Worm (Caenorhabditis elegans) whole organism, L1 larva: ENCODE data around the gene slc-25A32.
A peak's percentile ranks its signal among the peaks of the same experiment; 100 is the strongest.

Source experiments
- C04F5.9 ChIP-seq: sonication (generic microtip); optimal IDR thresholded peaks from 2 replicates; lab custom pipeline; 2016; ENCODE audit warnings: missing genetic modification characterization, missing compliant biosample characterization
- C16A3.4 ChIP-seq: fragments of 150-350 bp; optimal IDR thresholded peaks from 2 replicates; lab custom pipeline; 2014; ENCODE audit warnings: missing biosample characterization, missing genetic modification characterization
- aha-1 ChIP-seq: fragments of 150-350 bp; optimal IDR thresholded peaks from 2 replicates; lab custom pipeline; 2014; ENCODE audit warnings: missing biosample characterization, missing genetic modification characterization
- blmp-1 ChIP-seq: fragments of 150-350 bp; optimal IDR thresholded peaks from 2 replicates; lab custom pipeline; 2014; ENCODE audit warnings: missing biosample characterization, missing genetic modification characterization
- ceh-63 ChIP-seq: fragments of 200-800 bp; sonication (Bioruptor generic); optimal IDR thresholded peaks from 2 replicates; lab custom pipeline; 2018; ENCODE audit warnings: mild to moderate bottlenecking, missing genetic modification characterization, missing compliant biosample characterization
- ceh-8 ChIP-seq: fragments of 200-800 bp; sonication (Bioruptor generic); optimal IDR thresholded peaks from 2 replicates; lab custom pipeline; 2018; ENCODE audit warnings: mild to moderate bottlenecking, missing genetic modification characterization, moderate library complexity, missing compliant biosample characterization
- ceh-82 ChIP-seq, 3 experiments: fragments of 150-350 bp in 1 of 3; sonication (generic microtip) in 2 of 3; optimal IDR thresholded peaks; 2 replicates each; lab custom pipeline; 2014 to 2017; ENCODE audit warnings: missing biosample characterization in 3 of 3, missing genetic modification characterization in 3 of 3
- dpl-1 ChIP-seq, 3 experiments: fragments of 150-350 bp in 2 of 3; sonication (generic microtip) in 1 of 3; optimal IDR thresholded peaks; 2 replicates each; lab custom pipeline; 2014 to 2017; ENCODE audit warnings: missing biosample characterization in 3 of 3, missing genetic modification characterization in 3 of 3, missing genetic modification reagents in 3 of 3
- efl-1 ChIP-seq, 4 experiments: fragments of 150-350 bp; optimal IDR thresholded peaks in 3 of 4; peaks in 1 of 4; 1 replicate in 1 of 4; 2 replicates in 3 of 4; lab custom pipeline; 2014; ENCODE audit warnings: missing biosample characterization in 2 of 4, missing genetic modification characterization in 2 of 4, missing genetic modification reagents in 2 of 4
- elt-3 ChIP-seq, 6 experiments: fragments of 150-350 bp in 1 of 6; sonication (generic microtip); optimal IDR thresholded peaks; 2 replicates each; lab custom pipeline; 2017 to 2018; ENCODE audit warnings: missing biosample characterization in 6 of 6, missing genetic modification characterization in 6 of 6, inconsistent platforms in 1 of 6
- ets-5 ChIP-seq: fragments of 200-800 bp; sonication (Bioruptor generic); IDR thresholded peaks from 2 replicates; pipeline ENCODE4 v1.3.6; 2022; ENCODE audit warnings: missing genetic modification characterization, missing compliant biosample characterization
- lin-13 ChIP-seq: fragments of 150-350 bp; optimal IDR thresholded peaks from 2 replicates; lab custom pipeline; 2014; ENCODE audit warnings: missing biosample characterization, missing genetic modification reagents, missing genetic modification characterization
- lin-14 ChIP-seq: fragments of 200-800 bp; sonication (Bioruptor generic); optimal IDR thresholded peaks from 2 replicates; lab custom pipeline; 2018; ENCODE audit warnings: mild to moderate bottlenecking, missing genetic modification characterization, moderate library complexity, missing compliant biosample characterization
- lin-35 ChIP-seq, 2 experiments: fragments of 150-350 bp; optimal IDR thresholded peaks; 2 replicates each; lab custom pipeline; 2014; ENCODE audit warnings: missing biosample characterization in 2 of 2, missing genetic modification characterization in 2 of 2, missing genetic modification reagents in 2 of 2
- lin-39 ChIP-seq: fragments of 150-350 bp; optimal IDR thresholded peaks from 2 replicates; lab custom pipeline; 2014; ENCODE audit warnings: missing biosample characterization, missing genetic modification reagents, missing genetic modification characterization
- lir-3 ChIP-seq: sonication (generic microtip); optimal IDR thresholded peaks from 2 replicates; lab custom pipeline; 2016; ENCODE audit warnings: mild to moderate bottlenecking, missing genetic modification characterization, moderate library complexity, missing compliant biosample characterization; ENCODE audit not compliant: poor library complexity
- lsy-2 ChIP-seq, 2 experiments: fragments of 150-350 bp; optimal IDR thresholded peaks; 2 replicates each; lab custom pipeline; 2014; ENCODE audit warnings: missing biosample characterization in 2 of 2, missing genetic modification characterization in 2 of 2
- mef-2 ChIP-seq: fragments of 150-350 bp; optimal IDR thresholded peaks from 2 replicates; lab custom pipeline; 2014; ENCODE audit warnings: missing biosample characterization, missing genetic modification characterization
- mep-1 ChIP-seq: fragments of 150-350 bp; optimal IDR thresholded peaks from 2 replicates; lab custom pipeline; 2014; ENCODE audit warnings: missing biosample characterization, missing genetic modification characterization
- nhr-19 ChIP-seq: fragments of 200-800 bp; sonication (Bioruptor generic); conservative IDR thresholded peaks from 2 replicates; pipeline ENCODE4 v1.3.6; 2022; ENCODE audit warnings: missing genetic modification characterization, missing compliant biosample characterization
- nhr-20 ChIP-seq: sonication (generic microtip); optimal IDR thresholded peaks from 2 replicates; lab custom pipeline; 2016; ENCODE audit warnings: mild to moderate bottlenecking, missing genetic modification characterization, missing compliant biosample characterization
- nhr-237 ChIP-seq: fragments of 150-350 bp; optimal IDR thresholded peaks from 2 replicates; lab custom pipeline; 2014; ENCODE audit warnings: missing biosample characterization, missing genetic modification characterization
- nhr-47 ChIP-seq: sonication (generic microtip); optimal IDR thresholded peaks from 2 replicates; lab custom pipeline; 2016; ENCODE audit warnings: mild to moderate bottlenecking, missing genetic modification characterization, moderate library complexity, missing compliant biosample characterization
- nhr-71 ChIP-seq: sonication (generic microtip); optimal IDR thresholded peaks from 2 replicates; lab custom pipeline; 2016; ENCODE audit warnings: mild to moderate bottlenecking, missing genetic modification characterization, moderate library complexity, missing compliant biosample characterization
- nhr-85 ChIP-seq: sonication (generic microtip); peaks from one replicate; lab custom pipeline; 2016; ENCODE audit warnings: missing genetic modification characterization, inconsistent platforms, missing compliant biosample characterization
- nhr-90 ChIP-seq: sonication (generic microtip); optimal IDR thresholded peaks from 2 replicates; lab custom pipeline; 2016; ENCODE audit warnings: mild to moderate bottlenecking, missing genetic modification characterization, missing compliant biosample characterization; ENCODE audit not compliant: poor library complexity
- rnt-1 ChIP-seq: sonication (generic microtip); optimal IDR thresholded peaks from 2 replicates; lab custom pipeline; 2016; ENCODE audit warnings: mild to moderate bottlenecking, missing genetic modification characterization, moderate library complexity, missing compliant biosample characterization
- skn-1 ChIP-seq: fragments of 150-350 bp; optimal IDR thresholded peaks from 2 replicates; lab custom pipeline; 2014; ENCODE audit warnings: missing biosample characterization, missing genetic modification characterization
- snu-23 ChIP-seq: sonication (generic microtip); optimal IDR thresholded peaks from 2 replicates; lab custom pipeline; 2016; ENCODE audit warnings: missing genetic modification characterization, missing compliant biosample characterization
- sox-4 ChIP-seq: sonication (generic microtip); optimal IDR thresholded peaks from 2 replicates; lab custom pipeline; 2016; ENCODE audit warnings: missing genetic modification characterization, missing compliant biosample characterization
- swsn-7 ChIP-seq: sonication (generic microtip); optimal IDR thresholded peaks from 2 replicates; lab custom pipeline; 2016; ENCODE audit warnings: missing genetic modification characterization, missing compliant biosample characterization
- tbx-2 ChIP-seq: sonication (generic microtip); optimal IDR thresholded peaks from 2 replicates; lab custom pipeline; 2016; ENCODE audit warnings: missing genetic modification characterization, missing compliant biosample characterization
- unc-130 ChIP-seq: fragments of 150-350 bp; optimal IDR thresholded peaks from 2 replicates; lab custom pipeline; 2017; ENCODE audit warnings: missing biosample characterization, missing genetic modification characterization, inconsistent platforms
- unc-86 ChIP-seq: sonication (generic microtip); optimal IDR thresholded peaks from 2 replicates; lab custom pipeline; 2016; ENCODE audit warnings: missing genetic modification characterization, missing compliant biosample characterization
- xbp-1 ChIP-seq: sonication (generic microtip); optimal IDR thresholded peaks from 2 replicates; lab custom pipeline; 2016; ENCODE audit warnings: missing genetic modification characterization, missing compliant biosample characterization
- zip-4 ChIP-seq: fragments of 200-800 bp; sonication (Bioruptor generic); optimal IDR thresholded peaks from 2 replicates; lab custom pipeline; 2018; ENCODE audit warnings: mild to moderate bottlenecking, missing genetic modification characterization, moderate library complexity, missing compliant biosample characterization
- ztf-11 ChIP-seq, 2 experiments: sonication (generic microtip); optimal IDR thresholded peaks; 2 replicates each; lab custom pipeline; 2016 to 2017; ENCODE audit warnings: missing genetic modification characterization in 2 of 2, missing biosample characterization in 1 of 2, missing compliant biosample characterization in 1 of 2
- ztf-4 ChIP-seq: fragments of 150-350 bp; optimal IDR thresholded peaks from 2 replicates; lab custom pipeline; 2014; ENCODE audit warnings: missing biosample characterization, missing genetic modification characterization

Gene slc-25A32

DNA sequence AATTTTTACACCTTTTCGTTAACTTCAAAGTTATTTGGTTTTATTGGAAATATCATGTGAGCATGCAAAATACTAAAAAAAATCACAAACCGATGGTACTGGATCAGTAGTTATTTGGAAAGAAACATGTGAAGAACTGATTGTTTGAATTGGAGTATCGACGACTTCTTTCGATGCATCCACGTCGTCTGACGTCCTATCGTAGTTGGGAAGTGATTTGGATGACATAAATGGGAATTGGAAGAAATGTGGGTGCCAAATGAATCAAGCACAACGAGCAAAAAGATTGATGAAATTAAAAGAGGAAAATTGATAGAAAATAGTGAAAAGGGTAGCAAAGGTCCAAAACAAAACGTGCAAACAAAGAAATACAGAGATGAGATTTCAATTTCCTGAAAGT is 45.1 kb downstream of the slc-25A32 start, which contains the start of gene shw-1:
TSS of gene shw-1 (minus strand) at position 228 of the 400 bp plus-strand sequence.
- TF ChIP-seq zip-4 (GFP tag; lab: Kevin White, UChicago) (no peak), efl-1 (optimal IDR thresholded peaks at IDR 0.05; lab: Kevin White, UChicago) (no peak), efl-1 (GFP tag; optimal IDR thresholded peaks at IDR 0.05 in 1 of 2; lab: Kevin White, UChicago) (peak in 1 of 2 experiments; percentile 67)

DNA sequence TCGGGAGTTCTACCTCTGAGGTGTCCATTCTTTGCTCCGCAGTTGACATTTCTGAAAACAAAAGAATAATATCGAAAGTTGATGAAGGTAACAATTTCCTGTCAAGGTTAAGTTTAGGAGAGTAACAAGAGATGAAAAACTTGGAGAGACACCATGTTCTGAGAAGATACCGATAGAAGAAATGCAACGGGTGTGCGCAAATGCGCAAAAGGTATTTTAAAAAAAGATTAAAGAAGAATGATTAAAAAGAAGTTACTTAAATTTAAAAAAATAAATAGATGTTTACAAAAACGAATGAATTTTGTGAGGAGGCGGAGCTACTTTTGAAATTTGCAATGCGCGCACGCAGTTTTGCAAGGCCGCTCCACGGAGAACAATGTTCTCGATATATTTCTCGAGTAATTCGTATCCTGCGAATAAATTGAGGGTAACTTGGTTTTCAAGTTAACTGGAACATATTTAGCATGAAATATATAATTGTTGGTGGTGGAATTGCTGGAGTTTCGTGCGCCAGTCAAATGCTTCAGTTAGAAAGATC is 49.0 kb downstream of the slc-25A32 start, which contains the start of the genes ran-3 and C26D10.3:
TSS of gene ran-3 (minus strand) at position 51 of the 538 bp plus-strand sequence.
TSS of gene C26D10.3 (plus strand) at position 385 of the 538 bp plus-strand sequence.
- peak; percentile 12 for TF ChIP-seq C04F5.9 (tag; lab: Kevin White, UChicago)
- TF ChIP-seq aha-1 (tag; lab: Kevin White, UChicago): no peak
- no peak for TF ChIP-seq sox-4 (tag; lab: Kevin White, UChicago)
- TF ChIP-seq ztf-11 (tag; optimal IDR thresholded peaks at IDR 0.05; lab: Kevin White, UChicago): no peak
- TF ChIP-seq rnt-1 (tag; lab: Kevin White, UChicago): peak; percentile 60
- peak; percentile 43 to 61 for TF ChIP-seq lsy-2 (tag; optimal IDR thresholded peaks at IDR 0.05; lab: Kevin White, UChicago)
- peak; percentile 54 for TF ChIP-seq xbp-1 (tag; lab: Kevin White, UChicago)
- peak; percentile 9 for TF ChIP-seq unc-86
- peak; percentile 28 for TF ChIP-seq lin-14 (GFP tag; lab: Kevin White, UChicago)
- peak; percentile 34 to 70 for TF ChIP-seq efl-1 (optimal IDR thresholded peaks at IDR 0.05; lab: Kevin White, UChicago)
- peak; percentile 56 to 94 for TF ChIP-seq efl-1 (GFP tag; optimal IDR thresholded peaks at IDR 0.05 in 1 of 2; lab: Kevin White, UChicago)
- TF ChIP-seq lin-39 (tag; lab: Kevin White, UChicago): peak; percentile 11
- peak; percentile 70 for TF ChIP-seq nhr-20 (tag; lab: Kevin White, UChicago)
- peak; percentile 18 for TF ChIP-seq lir-3 (tag; lab: Kevin White, UChicago)
- peak; percentile 86 for TF ChIP-seq unc-130 (tag; lab: Kevin White, UChicago)
- peak; percentile 43 for TF ChIP-seq lin-13 (GFP tag; lab: Kevin White, UChicago)
- TF ChIP-seq dpl-1 (GFP tag; optimal IDR thresholded peaks at IDR 0.05; lab: Kevin White, UChicago): peak; percentile 49 to 64 (median 54)
- TF ChIP-seq tbx-2 (tag; lab: Kevin White, UChicago): peak; percentile 46
- TF ChIP-seq lin-35 (GFP tag; optimal IDR thresholded peaks at IDR 0.05; lab: Kevin White, UChicago): peak; percentile 59 to 61
- peak; percentile 45 for TF ChIP-seq nhr-85 (tag; lab: Kevin White, UChicago)
- TF ChIP-seq C16A3.4 (tag; lab: Kevin White, UChicago): peak; percentile 68
- peak; percentile 52 for TF ChIP-seq blmp-1
- TF ChIP-seq ceh-8 (GFP tag; lab: Kevin White, UChicago): no peak
- peak in 2 of 3 experiments; percentile 4 to 35 for TF ChIP-seq ceh-82 (tag; optimal IDR thresholded peaks at IDR 0.05; lab: Kevin White, UChicago)
- TF ChIP-seq ztf-4 (tag; lab: Kevin White, UChicago): no peak
- TF ChIP-seq ets-5 (GFP tag; lab: Robert Waterston, UW): no peak
- TF ChIP-seq swsn-7 (tag; lab: Kevin White, UChicago): peak; percentile 53
- TF ChIP-seq nhr-47 (tag; lab: Kevin White, UChicago): peak; percentile 57
- peak; percentile 48 for TF ChIP-seq skn-1
- no peak for TF ChIP-seq mef-2 (tag; lab: Kevin White, UChicago)
- TF ChIP-seq nhr-237 (tag; lab: Kevin White, UChicago): no peak
- peak; percentile 67 for TF ChIP-seq nhr-71 (tag; lab: Kevin White, UChicago)
- peak in 1 of 6 experiments; percentile 54 for TF ChIP-seq elt-3 (tag; optimal IDR thresholded peaks at IDR 0.05; lab: Kevin White, UChicago)
- TF ChIP-seq mep-1: peak; percentile 54
- TF ChIP-seq nhr-90: peak; percentile 3
- peak; percentile 56 for TF ChIP-seq nhr-19 (GFP tag; lab: Robert Waterston, UW)
- TF ChIP-seq ceh-63: no peak
- peak; percentile 68 for TF ChIP-seq snu-23 (GFP tag; lab: Kevin White, UChicago)
- TF ChIP-seq, all 84 proteins: peak for 28
